Fruit fly (Drosophila melanogaster): ENCODE data around the gene MED30.
A peak's percentile ranks its signal among the peaks of the same experiment; 100 is the strongest.

Gene MED30

dm6 chr3L:642865-643738 is 10.8 kb downstream of the MED30 start (continued):
- peak; percentile 100 for TF ChIP-seq sd (tag; optimal IDR thresholded peaks at IDR 0.05)
- TF ChIP-seq lbe (GFP tag; optimal IDR thresholded peaks at IDR 0.05) = no peak
- TF ChIP-seq CG10366 (GFP tag; IDR thresholded peaks at IDR 0.05) = no peak
- TF ChIP-seq Chrac-16 (GFP tag; optimal IDR thresholded peaks at IDR 0.05) = no peak
- TF ChIP-seq so (GFP tag; IDR thresholded peaks at IDR 0.05) = peak; percentile 27; the same call in 1 of the 3 replicates
- no peak for TF ChIP-seq tx (GFP tag; optimal IDR thresholded peaks at IDR 0.05)
- no peak for TF ChIP-seq MBD-R2 (GFP tag; IDR thresholded peaks at IDR 0.05)
- TF ChIP-seq Awh (GFP tag; IDR thresholded peaks at IDR 0.05) = peak; percentile 14; the same call in 1 of the 2 replicates
- peak; percentile 85 for TF ChIP-seq Deaf1 (tag; optimal IDR thresholded peaks at IDR 0.05)
- TF ChIP-seq fd102C (GFP tag; optimal IDR thresholded peaks at IDR 0.05) = no peak
- peak; percentile 68 for TF ChIP-seq odd (GFP tag; optimal IDR thresholded peaks at IDR 0.05)
- no peak for TF ChIP-seq tll (GFP tag; optimal IDR thresholded peaks at IDR 0.05)
- no peak for TF ChIP-seq Bteb2 (GFP tag; optimal IDR thresholded peaks at IDR 0.05)
- TF ChIP-seq CG8944 (GFP tag; optimal IDR thresholded peaks at IDR 0.05) = no peak
- TF ChIP-seq stwl (tag; optimal IDR thresholded peaks at IDR 0.05) = no peak
- TF ChIP-seq Bdp1 (GFP tag; optimal IDR thresholded peaks at IDR 0.05) = peak; percentile 25
- no peak for TF ChIP-seq dimm (GFP tag; IDR thresholded peaks at IDR 0.05)
- no peak for TF ChIP-seq D (optimal IDR thresholded peaks at IDR 0.05)
- TF ChIP-seq D (GFP tag; optimal IDR thresholded peaks at IDR 0.05) = no peak
- 0 out of 3 replicates have a peak, but pooled peaks have one; percentile 21 for TF ChIP-seq ase (GFP tag; IDR thresholded peaks at IDR 0.05)
- TF ChIP-seq cg (GFP tag; optimal IDR thresholded peaks at IDR 0.05) = peak; percentile 56
- peak; percentile 67 for TF ChIP-seq CG18599 (GFP tag; optimal IDR thresholded peaks at IDR 0.05)
- no peak for TF ChIP-seq mld (GFP tag; IDR thresholded peaks at IDR 0.05; ENCODE audit: partially characterized antibody)
- no peak for TF ChIP-seq Dip3 (GFP tag; optimal IDR thresholded peaks at IDR 0.05)
- peak; percentile 88 for TF ChIP-seq sens (GFP tag)
- TF ChIP-seq CG3065 (GFP tag; optimal IDR thresholded peaks at IDR 0.05) = no peak
- no peak for TF ChIP-seq dm (GFP tag; optimal IDR thresholded peaks at IDR 0.05)
- 0 out of 3 replicates have a peak, but pooled peaks have one; percentile 6 for TF ChIP-seq otp (GFP tag; IDR thresholded peaks at IDR 0.05)
- TF ChIP-seq E2f2 (GFP tag; IDR thresholded peaks at IDR 0.05) = 0 out of 2 replicates have a peak, but pooled peaks have one; percentile 33
- TF ChIP-seq jigr1 (GFP tag; IDR thresholded peaks at IDR 0.05) = no peak
- peak; percentile 58 for TF ChIP-seq Camta (GFP tag; optimal IDR thresholded peaks at IDR 0.05)
- no peak for TF ChIP-seq hb (GFP tag; IDR thresholded peaks at IDR 0.05; ENCODE audit: partially characterized antibody)
- no peak for TF ChIP-seq trh (GFP tag; optimal IDR thresholded peaks at IDR 0.05)
- TF ChIP-seq CG1233 (GFP tag; optimal IDR thresholded peaks at IDR 0.05) = no peak
- TF ChIP-seq CG15696 (tag; optimal IDR thresholded peaks at IDR 0.05) = peak; percentile 22
- no peak for TF ChIP-seq Ets97D (GFP tag; optimal IDR thresholded peaks at IDR 0.05)
- peak; percentile 17 for TF ChIP-seq CG13894 (tag; optimal IDR thresholded peaks at IDR 0.05)
- TF ChIP-seq cato (GFP tag; optimal IDR thresholded peaks at IDR 0.05; ENCODE audit: borderline replicate concordance) = no peak
- TF ChIP-seq CG4282 (GFP tag; optimal IDR thresholded peaks at IDR 0.05) = no peak
- TF ChIP-seq tio (GFP tag; optimal IDR thresholded peaks at IDR 0.05) = no peak
- TF ChIP-seq unpg (GFP tag; optimal IDR thresholded peaks at IDR 0.05) = peak; percentile 6
- peak; percentile 0 for TF ChIP-seq gro (GFP tag; optimal IDR thresholded peaks at IDR 0.05)
- TF ChIP-seq chinmo (GFP tag; IDR thresholded peaks at IDR 0.05; ENCODE audit: partially characterized antibody) = peak; percentile 70; the same call in 1 of the 4 replicates
- no peak for TF ChIP-seq fd3F (GFP tag; optimal IDR thresholded peaks at IDR 0.05)
- TF ChIP-seq D19B (GFP tag; optimal IDR thresholded peaks at IDR 0.05) = no peak
- no peak for TF ChIP-seq ato (GFP tag; IDR thresholded peaks at IDR 0.05; ENCODE audit: partially characterized antibody)
- TF ChIP-seq CoRest (tag; optimal IDR thresholded peaks at IDR 0.05) = no peak
- TF ChIP-seq Sin3A (optimal IDR thresholded peaks at IDR 0.05) = no peak
- no peak for TF ChIP-seq ssp (GFP tag; IDR thresholded peaks at IDR 0.05)

Measured in whole organism, embryonic.